Worm (Caenorhabditis elegans) whole organism, mixed stage, embryonic: ENCODE data around the gene C39E9.7.

Experiments
- bed-3 ChIP-seq: fragments of 200-800 bp; sonication (Bioruptor generic); optimal IDR thresholded peaks from 3 replicates; lab custom pipeline; 2018; ENCODE audit warnings: mild to moderate bottlenecking, missing genetic modification characterization, moderate library complexity, missing compliant biosample characterization
- blmp-1 ChIP-seq: fragments of 150-350 bp; optimal IDR thresholded peaks from 2 replicates; lab custom pipeline; 2014; ENCODE audit warnings: missing biosample characterization, missing genetic modification characterization
- ceh-39 ChIP-seq: fragments of 150-350 bp; optimal IDR thresholded peaks from 2 replicates; lab custom pipeline; 2014; ENCODE audit warnings: missing biosample characterization, missing genetic modification characterization
- ceh-43 ChIP-seq: fragments of 200-800 bp; sonication (Bioruptor generic); optimal IDR thresholded peaks from 2 replicates; lab custom pipeline; 2018; ENCODE audit warnings: mild to moderate bottlenecking, missing genetic modification characterization, moderate library complexity, missing compliant biosample characterization
- ceh-83 ChIP-seq: fragments of 200-800 bp; sonication (Bioruptor generic); optimal IDR thresholded peaks from 2 replicates; lab custom pipeline; 2018; ENCODE audit warnings: mild to moderate bottlenecking, missing genetic modification characterization, missing compliant biosample characterization
- ces-1 ChIP-seq: fragments of 150-350 bp; optimal IDR thresholded peaks from 2 replicates; lab custom pipeline; 2014; ENCODE audit warnings: missing biosample characterization, missing genetic modification reagents, missing genetic modification characterization
- cnd-1 ChIP-seq: fragments of 200-800 bp; sonication (Bioruptor generic); optimal IDR thresholded peaks from 2 replicates; lab custom pipeline; 2018; ENCODE audit warnings: mild to moderate bottlenecking, missing genetic modification characterization, missing compliant biosample characterization
- drap-1 ChIP-seq: fragments of 200-800 bp; sonication (Bioruptor generic); optimal IDR thresholded peaks from 3 replicates; lab custom pipeline; 2018; ENCODE audit warnings: mild to moderate bottlenecking, missing genetic modification characterization, missing compliant biosample characterization
- elt-1 ChIP-seq: sonication (generic microtip); optimal IDR thresholded peaks from 2 replicates; lab custom pipeline; 2017; ENCODE audit warnings: missing genetic modification characterization, mild to moderate bottlenecking, missing compliant biosample characterization, antibody characterized with exemption, moderate library complexity, borderline replicate concordance; ENCODE audit not compliant: insufficient read depth
- elt-3 ChIP-seq: fragments of 150-350 bp; optimal IDR thresholded peaks from 2 replicates; lab custom pipeline; 2014; ENCODE audit warnings: missing biosample characterization, missing genetic modification characterization
- flh-1 ChIP-seq: fragments of 200-800 bp; sonication (Bioruptor generic); optimal IDR thresholded peaks from 2 replicates; lab custom pipeline; 2018; ENCODE audit warnings: mild to moderate bottlenecking, missing genetic modification characterization, moderate library complexity, missing compliant biosample characterization
- ham-2 ChIP-seq: fragments of 200-800 bp; sonication (Bioruptor generic); optimal IDR thresholded peaks from 2 replicates; lab custom pipeline; 2018; ENCODE audit warnings: mild to moderate bottlenecking, missing genetic modification characterization, missing compliant biosample characterization
- hlh-1 ChIP-seq: fragments of 150-350 bp; optimal IDR thresholded peaks from 2 replicates; lab custom pipeline; 2014; ENCODE audit warnings: missing biosample characterization, missing genetic modification reagents, missing genetic modification characterization
- lin-13 ChIP-seq: fragments of 150-350 bp; optimal IDR thresholded peaks from 2 replicates; lab custom pipeline; 2014; ENCODE audit warnings: missing biosample characterization, missing genetic modification characterization
- lin-32 ChIP-seq: fragments of 200-800 bp; sonication (Bioruptor generic); optimal IDR thresholded peaks from 2 replicates; lab custom pipeline; 2018; ENCODE audit warnings: mild to moderate bottlenecking, missing genetic modification characterization, missing compliant biosample characterization
- lsy-2 ChIP-seq: fragments of 150-350 bp; optimal IDR thresholded peaks from 2 replicates; lab custom pipeline; 2014; ENCODE audit warnings: missing biosample characterization, missing genetic modification characterization
- mab-5 ChIP-seq: fragments of 150-350 bp; optimal IDR thresholded peaks from 2 replicates; lab custom pipeline; 2014; ENCODE audit warnings: missing biosample characterization, missing genetic modification characterization
- mep-1 ChIP-seq: fragments of 150-350 bp; optimal IDR thresholded peaks from 2 replicates; lab custom pipeline; 2017; ENCODE audit warnings: missing biosample characterization, missing genetic modification reagents, missing genetic modification characterization, inconsistent platforms
- mls-2 ChIP-seq: sonication (generic microtip); optimal IDR thresholded peaks from 2 replicates; lab custom pipeline; 2016; ENCODE audit warnings: mild to moderate bottlenecking, missing genetic modification characterization, moderate library complexity, missing compliant biosample characterization
- nhr-2 ChIP-seq: fragments of 150-350 bp; optimal IDR thresholded peaks from 2 replicates; lab custom pipeline; 2014; ENCODE audit warnings: missing biosample characterization, missing genetic modification characterization
- nhr-28 ChIP-seq: fragments of 150-350 bp; optimal IDR thresholded peaks from 2 replicates; lab custom pipeline; 2014; ENCODE audit warnings: missing biosample characterization, missing genetic modification characterization
- nhr-76 ChIP-seq: sonication (generic microtip); optimal IDR thresholded peaks from 2 replicates; lab custom pipeline; 2017; ENCODE audit warnings: missing biosample characterization, missing genetic modification characterization
- pha-4 ChIP-seq: fragments of 150-350 bp; optimal IDR thresholded peaks from 2 replicates; lab custom pipeline; 2018; ENCODE audit warnings: missing biosample characterization, missing genetic modification reagents, missing genetic modification characterization
- snpc-4 ChIP-seq: fragments of 150-350 bp; optimal IDR thresholded peaks from 2 replicates; lab custom pipeline; 2014; ENCODE audit warnings: missing biosample characterization, missing genetic modification characterization
- tbx-8 ChIP-seq: fragments of 200-800 bp; sonication (Bioruptor generic); optimal IDR thresholded peaks from 2 replicates; lab custom pipeline; 2018; ENCODE audit warnings: mild to moderate bottlenecking, missing genetic modification characterization, moderate library complexity, missing compliant biosample characterization
- unc-120 ChIP-seq: sonication (generic microtip); optimal IDR thresholded peaks from 2 replicates; lab custom pipeline; 2017; ENCODE audit warnings: missing genetic modification characterization, missing compliant biosample characterization; ENCODE audit not compliant: poor library complexity, severe bottlenecking
- unc-39 ChIP-seq: fragments of 150-350 bp; optimal IDR thresholded peaks from 2 replicates; lab custom pipeline; 2014; ENCODE audit warnings: missing biosample characterization, missing genetic modification characterization
- unc-62 ChIP-seq: fragments of 150-350 bp; optimal IDR thresholded peaks from 2 replicates; lab custom pipeline; 2014; ENCODE audit warnings: missing biosample characterization, missing genetic modification reagents, missing genetic modification characterization
- ztf-11 ChIP-seq: fragments of 150-350 bp; optimal IDR thresholded peaks from 2 replicates; lab custom pipeline; 2014; ENCODE audit warnings: missing biosample characterization, missing genetic modification characterization

The C39E9.7 gene

DNA sequence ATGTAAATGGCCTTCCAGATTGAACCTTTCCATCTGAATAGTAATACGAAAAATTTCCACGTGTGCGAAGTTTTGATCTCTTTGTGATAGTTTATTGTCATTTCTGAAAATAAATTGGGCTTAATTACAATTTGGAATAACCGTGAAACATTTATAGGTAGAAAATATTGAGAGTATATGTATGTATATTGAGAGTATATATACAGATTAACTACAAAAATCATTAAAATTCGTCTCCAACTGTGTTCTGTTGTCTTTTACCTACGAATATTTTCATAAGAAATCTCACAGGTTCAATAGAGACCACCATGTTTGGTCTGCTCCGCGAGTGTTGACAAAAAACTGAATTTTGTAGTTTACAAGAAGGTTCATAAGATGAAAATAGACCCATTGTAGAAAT lies 36.5 kb upstream of the C39E9.7 start, which contains the start of gene best-2:
TSS of gene best-2 (minus strand) at position 101 of the 400 bp plus-strand sequence.
- TF ChIP-seq bed-3 (no peak), drap-1 (no peak), mls-2 (tag; lab: Kevin White, UChicago) (no peak), unc-39 (tag; lab: Kevin White, UChicago) (no peak), nhr-2 (tag; lab: Kevin White, UChicago) (no peak), flh-1 (GFP tag; lab: Kevin White, UChicago) (no peak), lin-32 (GFP tag; lab: Kevin White, UChicago) (no peak), mab-5 (tag; lab: Kevin White, UChicago) (no peak), lin-13 (tag; lab: Kevin White, UChicago) (no peak), cnd-1 (tag; lab: Kevin White, UChicago) (no peak), tbx-8 (GFP tag; lab: Kevin White, UChicago) (no peak)

DNA sequence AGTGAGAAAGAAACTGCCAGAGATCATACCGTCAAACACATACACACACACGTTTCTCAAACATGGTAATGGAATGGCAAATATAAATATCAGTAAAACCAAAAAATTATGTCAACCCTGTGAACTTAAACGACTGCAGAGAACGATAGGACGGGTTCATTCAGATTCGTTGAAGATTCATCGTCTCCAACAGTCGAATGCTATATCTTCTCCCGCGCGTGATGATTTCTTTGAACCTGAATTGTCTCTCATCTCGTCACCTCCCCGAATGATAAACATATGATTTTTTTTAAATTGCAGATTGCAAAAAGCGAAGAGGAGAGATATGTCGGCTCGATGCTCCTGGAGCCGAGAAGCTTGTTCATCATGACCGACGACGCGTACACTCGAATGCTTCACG lies 34.4 kb upstream of the C39E9.7 start:
- TF ChIP-seq unc-62 (GFP tag; lab: Kevin White, UChicago): no peak
- TF ChIP-seq lsy-2: no peak
- TF ChIP-seq mep-1 (tag; lab: Kevin White, UChicago): no peak
- no peak for TF ChIP-seq snpc-4 (tag; lab: Kevin White, UChicago)
- TF ChIP-seq tbx-8 (GFP tag; lab: Kevin White, UChicago): no peak
- TF ChIP-seq ceh-83 (GFP tag; lab: Kevin White, UChicago): no peak
- no peak for TF ChIP-seq ceh-43
- TF ChIP-seq mab-5 (tag; lab: Kevin White, UChicago): no peak
- no peak for TF ChIP-seq cnd-1 (tag; lab: Kevin White, UChicago)
- no peak for TF ChIP-seq bed-3
- TF ChIP-seq ham-2: no peak
- TF ChIP-seq lin-32 (GFP tag; lab: Kevin White, UChicago): no peak

DNA sequence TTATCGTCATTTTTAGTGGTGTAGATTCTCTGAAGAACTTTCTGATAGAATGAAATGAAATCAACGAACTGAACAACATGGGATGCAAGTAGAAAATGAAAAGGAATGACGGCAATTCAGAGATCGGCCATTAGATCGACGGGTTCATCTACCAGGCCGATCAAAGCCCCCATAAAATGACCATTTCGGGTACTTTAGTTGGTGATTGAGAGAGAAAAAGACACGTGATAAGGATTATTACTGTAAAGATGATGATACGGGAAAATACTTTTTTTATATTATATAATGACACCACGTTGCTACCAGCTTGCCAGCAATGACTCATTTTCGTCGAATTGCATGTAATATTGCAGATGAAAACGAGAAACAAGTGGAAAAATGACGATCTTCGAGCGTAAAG lies 33.2 kb upstream of the C39E9.7 start, which contains the start of gene best-1:
TSS of gene best-1 (minus strand) at position 29 of the 400 bp plus-strand sequence.
- TF ChIP-seq nhr-28 (tag; lab: Kevin White, UChicago) (no peak), flh-1 (GFP tag; lab: Kevin White, UChicago) (no peak), ham-2 (no peak), mls-2 (tag; lab: Kevin White, UChicago) (no peak), nhr-2 (tag; lab: Kevin White, UChicago) (no peak), elt-1 (tag; lab: Kevin White, UChicago) (no peak), hlh-1 (tag; lab: Kevin White, UChicago) (no peak), ztf-11 (tag; lab: Kevin White, UChicago) (no peak), tbx-8 (GFP tag; lab: Kevin White, UChicago) (no peak), mep-1 (tag; lab: Kevin White, UChicago) (no peak), ces-1 (GFP tag; lab: Kevin White, UChicago) (no peak), ceh-83 (GFP tag; lab: Kevin White, UChicago) (no peak), lsy-2 (no peak), drap-1 (no peak), blmp-1 (tag; lab: Kevin White, UChicago) (no peak), elt-3 (tag; lab: Kevin White, UChicago) (no peak), unc-120 (no peak), lin-13 (tag; lab: Kevin White, UChicago) (no peak)
- TF ChIP-seq, all 35 proteins: peak for 0

DNA sequence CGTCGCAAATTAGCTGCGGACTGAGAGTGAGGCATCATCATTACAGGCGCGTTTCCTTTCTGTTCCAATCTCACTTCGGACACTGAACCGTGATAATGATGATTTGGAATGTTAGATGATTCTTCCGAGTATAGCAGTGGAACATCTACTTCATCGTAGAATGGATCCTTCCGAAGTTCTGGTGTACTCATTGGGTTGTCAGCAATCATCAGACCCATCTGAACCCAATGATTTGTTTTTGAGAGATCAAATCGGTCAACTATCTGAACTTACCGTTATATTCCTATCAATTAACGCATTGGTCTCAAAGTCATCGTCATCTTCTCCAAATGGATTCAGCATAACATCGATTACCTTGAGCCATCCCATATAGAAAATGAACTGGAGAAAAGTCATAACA lies 31.9 kb upstream of the C39E9.7 start:
- TF ChIP-seq ham-2 (no peak), lin-32 (GFP tag; lab: Kevin White, UChicago) (no peak), drap-1 (no peak), unc-39 (tag; lab: Kevin White, UChicago) (no peak), mab-5 (tag; lab: Kevin White, UChicago) (no peak), pha-4 (tag; lab: Kevin White, UChicago) (no peak), flh-1 (GFP tag; lab: Kevin White, UChicago) (no peak), snpc-4 (tag; lab: Kevin White, UChicago) (no peak), ceh-43 (no peak)

DNA sequence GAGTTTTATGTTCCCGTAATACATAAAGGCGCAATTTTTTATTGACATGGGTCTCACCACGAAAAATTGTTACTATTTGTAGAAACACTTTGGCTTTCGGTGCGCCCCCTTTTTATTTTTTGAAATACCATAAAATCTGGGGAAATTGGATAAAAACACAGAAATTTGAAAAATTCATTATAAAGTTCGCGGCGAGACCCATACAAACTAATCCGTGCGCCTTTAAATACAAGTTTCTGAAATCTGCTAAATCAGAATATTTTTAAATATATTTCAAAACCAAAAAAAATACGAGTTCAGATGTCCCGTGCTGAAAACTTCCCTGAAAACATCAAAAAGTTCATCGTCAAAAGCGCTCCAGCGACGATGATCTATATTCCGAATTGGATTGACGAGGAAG lies 30.8 kb upstream of the C39E9.7 start, which contains the start of gene B0564.2:
TSS of gene B0564.2 (plus strand) at position 301 of the 400 bp plus-strand sequence.
- TF ChIP-seq flh-1 (GFP tag; lab: Kevin White, UChicago) (no peak), cnd-1 (tag; lab: Kevin White, UChicago) (no peak), nhr-2 (tag; lab: Kevin White, UChicago) (no peak), mep-1 (tag; lab: Kevin White, UChicago) (no peak), mab-5 (tag; lab: Kevin White, UChicago) (no peak), ceh-39 (no peak), ham-2 (no peak), drap-1 (no peak), snpc-4 (tag; lab: Kevin White, UChicago) (no peak), nhr-76 (no peak)
- TF ChIP-seq, all 35 proteins: peak for 0
